Worm (Caenorhabditis elegans): Measurements from ENCODE around the gene gsp-2.

gsp-2 gene

DNA sequence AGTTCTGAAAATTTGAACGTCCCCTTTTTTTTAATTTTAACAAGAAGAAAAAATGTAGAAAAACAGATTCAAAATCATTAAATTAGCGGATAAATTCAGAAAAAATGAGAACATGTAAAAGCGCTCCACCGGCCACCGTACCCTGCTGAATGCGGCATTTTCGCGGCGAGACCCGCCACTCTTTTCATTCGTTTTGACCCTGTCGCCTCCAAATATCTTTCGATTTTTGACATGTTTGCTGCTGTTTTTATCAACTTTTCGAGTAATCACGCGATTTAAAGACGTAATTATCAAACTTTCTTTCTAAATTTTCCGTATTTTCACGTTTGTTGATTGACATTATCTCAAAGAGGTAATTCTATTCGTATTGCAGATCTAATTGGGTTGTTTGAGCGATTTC, at the start of gene gsp-2 (continued):
- TF ChIP-seq tbp1 (GFP tag; optimal IDR thresholded peaks at IDR 0.05) (peak; percentile 54), hrde-1 (tag; optimal IDR thresholded peaks at IDR 0.05; ENCODE audit: borderline replicate concordance) (no peak), let-526 (GFP tag; IDR thresholded peaks at IDR 0.05) (no peak), nhr-120 (GFP tag; IDR thresholded peaks at IDR 0.05) (no peak), F57A8.1 (GFP tag; optimal IDR thresholded peaks at IDR 0.05) (no peak), sptf-2 (GFP tag; optimal IDR thresholded peaks at IDR 0.05) (no peak), ztf-28 (GFP tag; IDR thresholded peaks at IDR 0.05) (no peak), mxl-1 (tag; optimal IDR thresholded peaks at IDR 0.05) (no peak), unc-130 (GFP tag; optimal IDR thresholded peaks at IDR 0.05) (no peak), lsy-27 (tag; optimal IDR thresholded peaks at IDR 0.05; ENCODE audit: borderline replicate concordance, insufficient read depth) (peak; percentile 26), tbx-9 (tag; optimal IDR thresholded peaks at IDR 0.05; ENCODE audit: borderline replicate concordance) (no peak), Y67H2A.10 (GFP tag; conservative IDR thresholded peaks at IDR 0.05) (peak; percentile 34; the same call in 1 of the 2 replicates), snpc-1.1 (tag; optimal IDR thresholded peaks at IDR 0.05; ENCODE audit: insufficient read depth) (peak; percentile 27), F55B11.4 (tag; optimal IDR thresholded peaks at IDR 0.05; ENCODE audit: borderline replicate concordance, insufficient read depth) (no peak), ceh-91 (GFP tag; IDR thresholded peaks at IDR 0.05) (peak; percentile 36; the same call in 1 of the 2 replicates), F33H1.4 (GFP tag; IDR thresholded peaks at IDR 0.05) (peak; percentile 90), Y53G8AR.9 (GFP tag; conservative IDR thresholded peaks at IDR 0.05) (0 out of 2 replicates have a peak, but pooled peaks have one; percentile 15), bed-1 (GFP tag; IDR thresholded peaks at IDR 0.05) (no peak), repo-1 (tag; optimal IDR thresholded peaks at IDR 0.05) (no peak), ztf-26 (tag; optimal IDR thresholded peaks at IDR 0.05) (no peak), madf-8 (GFP tag; conservative IDR thresholded peaks at IDR 0.05) (0 out of 2 replicates have a peak, but pooled peaks have one; percentile 22), nhr-179 (tag; optimal IDR thresholded peaks at IDR 0.05) (no peak), egrh-3 (GFP tag; IDR thresholded peaks at IDR 0.05) (peak; percentile 60; the same call in 1 of the 2 replicates), ztf-3 (GFP tag; optimal IDR thresholded peaks at IDR 0.05) (no peak), ekl-4 (GFP tag; IDR thresholded peaks at IDR 0.05) (no peak), ZK185.1 (tag; optimal IDR thresholded peaks at IDR 0.05; ENCODE audit: poor library complexity, severe bottlenecking) (no peak), aptf-2 (GFP tag; conservative IDR thresholded peaks at IDR 0.05) (no peak), gei-17 (GFP tag; optimal IDR thresholded peaks at IDR 0.05) (no peak), cebp-2 (GFP tag; IDR thresholded peaks at IDR 0.05) (0 out of 2 replicates have a peak, but pooled peaks have one; percentile 14), lin-40 (tag; optimal IDR thresholded peaks at IDR 0.05) (peak; percentile 6), hmg-1.2 (GFP tag; IDR thresholded peaks at IDR 0.05) (peak; percentile 47; the same call in 1 of the 2 replicates), nfya-2 (GFP tag; IDR thresholded peaks at IDR 0.05) (no peak), ceh-27 (GFP tag; optimal IDR thresholded peaks at IDR 0.05) (peak; percentile 69), dox-1 (GFP tag; IDR thresholded peaks at IDR 0.05) (peak; percentile 87), B0261.1 (tag; optimal IDR thresholded peaks at IDR 0.05) (no peak), T26A5.8 (tag; optimal IDR thresholded peaks at IDR 0.05) (no peak), bed-2 (GFP tag; IDR thresholded peaks at IDR 0.05) (no peak), let-607 (tag; optimal IDR thresholded peaks at IDR 0.05) (peak; percentile 59 to 76), zim-3 (tag; optimal IDR thresholded peaks at IDR 0.05) (no peak), T07F8.4 (tag; optimal IDR thresholded peaks at IDR 0.05) (no peak), chd-7 (tag; optimal IDR thresholded peaks at IDR 0.05) (no peak), ztf-25 (GFP tag; IDR thresholded peaks at IDR 0.05) (no peak), attf-5 (GFP tag; optimal IDR thresholded peaks at IDR 0.05) (peak; percentile 73), F39B2.1 (GFP tag; IDR thresholded peaks at IDR 0.05) (no peak), hlh-26 (GFP tag; conservative IDR thresholded peaks at IDR 0.05) (no peak), ceh-100 (GFP tag; IDR thresholded peaks at IDR 0.05) (0 out of 2 replicates have a peak, but pooled peaks have one; percentile 16), D2030.7 (GFP tag; IDR thresholded peaks at IDR 0.05) (no peak; the same call in 1 of the 2 replicates), nhr-90 (tag; optimal IDR thresholded peaks at IDR 0.05) (peak; percentile 25)
